Fruit fly (Drosophila melanogaster) whole organism, prepupa: ENCODE measurements around the gene Ankle2.

Experiments used
- Lpt ChIP-seq: fragments of 200-800 bp; sonication (Bioruptor generic); optimal IDR thresholded peaks from 3 replicates; lab custom pipeline; 2016; ENCODE audit warnings: missing biosample characterization, missing genetic modification characterization
- acj6 ChIP-seq: fragments of 200-800 bp; sonication (Bioruptor generic); optimal IDR thresholded peaks from 3 replicates; lab custom pipeline; 2016; ENCODE audit warnings: missing biosample characterization, missing genetic modification characterization

DNA sequence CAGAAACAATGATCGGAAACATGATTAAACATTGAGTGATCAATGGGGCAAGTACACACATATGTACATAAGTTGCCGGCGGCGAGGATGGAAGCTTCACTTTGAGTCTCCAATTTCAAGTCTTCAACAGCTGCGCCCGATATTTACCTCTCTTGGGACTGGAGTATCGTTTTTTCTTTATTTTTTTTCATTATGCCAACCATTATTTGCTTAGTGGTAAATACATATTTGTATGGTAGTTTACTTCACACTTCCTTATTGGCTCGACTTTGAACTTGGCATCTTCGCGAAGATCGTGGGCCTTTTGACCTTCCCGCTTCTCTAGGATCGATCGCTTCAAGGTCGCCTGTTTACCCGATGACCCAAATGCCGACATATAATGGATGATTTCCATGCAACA lies 3.6 kb upstream of the Ankle2 start:
- TF ChIP-seq Lpt (no peak), acj6 (GFP tag; lab: Kevin White, UChicago) (no peak)
